Worm (Caenorhabditis elegans) whole organism, L4/young adult: Measurements from ENCODE around the gene mpz-6.

Experiments
- W03F9.2 ChIP-seq: fragments of 150-350 bp; optimal IDR thresholded peaks from 2 replicates; lab custom pipeline; 2014; ENCODE audit warnings: missing biosample characterization, missing genetic modification characterization
- dao-5 ChIP-seq: sonication (generic microtip); optimal IDR thresholded peaks from 2 replicates; lab custom pipeline; 2016; ENCODE audit warnings: missing genotype, missing genetic modification characterization, moderate library complexity, missing compliant biosample characterization
- him-1 ChIP-seq: sonication (generic microtip); optimal IDR thresholded peaks from 2 replicates; lab custom pipeline; 2016; ENCODE audit warnings: missing genotype, missing genetic modification reagents, missing genetic modification characterization, missing compliant biosample characterization

DNA sequence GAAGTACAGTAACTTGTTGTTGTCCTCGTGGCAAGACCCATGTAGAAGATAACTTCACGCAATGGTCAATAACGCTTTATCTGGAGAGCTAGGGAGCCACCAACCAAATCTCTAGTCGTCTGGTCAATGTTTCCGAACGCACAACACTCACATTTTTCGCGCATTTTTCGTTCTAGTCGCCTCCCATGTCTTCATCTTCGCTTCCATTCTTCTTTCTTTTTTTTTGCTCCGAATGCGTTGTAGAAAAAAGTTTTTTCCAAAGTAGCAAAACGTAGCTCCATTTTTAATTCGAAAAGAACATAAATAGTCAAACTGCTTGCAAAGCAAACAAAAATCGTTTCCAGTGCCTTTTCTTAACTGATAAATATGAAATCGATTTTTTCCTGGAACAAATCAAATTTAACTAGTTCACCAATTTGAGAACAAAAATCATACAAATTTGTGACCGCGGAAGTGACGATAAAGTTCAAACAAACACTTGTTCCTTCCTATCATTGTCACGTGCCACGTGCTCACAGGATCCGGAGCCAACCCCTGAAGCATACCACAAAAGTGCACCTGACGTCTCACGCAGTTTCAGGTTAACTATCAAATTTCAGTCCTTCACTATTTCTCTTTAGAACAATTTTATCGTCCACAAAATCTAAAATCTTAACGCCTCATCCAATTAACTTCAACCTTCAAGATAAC is 12.1 kb upstream of the mpz-6 start:
- TF ChIP-seq W03F9.2 (tag; lab: Kevin White, UChicago) (no peak), him-1 (tag; lab: Kevin White, UChicago) (no peak), dao-5 (no peak)
